Fruit fly (Drosophila melanogaster) Kc167 (cell line): ENCODE results near the gene dy.

Experiments used
- Myc ChIP-seq: fragments of >200 bp; optimal IDR thresholded peaks from 2 replicates; lab custom pipeline; 2017; ENCODE audit warnings: missing external identifiers
- Sin3A ChIP-seq: fragments of >200 bp; optimal IDR thresholded peaks from 2 replicates; lab custom pipeline; 2018; ENCODE audit warnings: missing external identifiers
- insv ChIP-seq: fragments of >200 bp; optimal IDR thresholded peaks from 3 replicates; lab custom pipeline; 2018; ENCODE audit warnings: missing external identifiers
- psq ChIP-seq: fragments of >200 bp; optimal IDR thresholded peaks from 2 replicates; lab custom pipeline; 2017; ENCODE audit warnings: missing external identifiers
- ttk ChIP-seq: sonication (Bioruptor generic); optimal IDR thresholded peaks from 2 replicates; lab custom pipeline; 2017; ENCODE audit warnings: missing external identifiers

DNA sequence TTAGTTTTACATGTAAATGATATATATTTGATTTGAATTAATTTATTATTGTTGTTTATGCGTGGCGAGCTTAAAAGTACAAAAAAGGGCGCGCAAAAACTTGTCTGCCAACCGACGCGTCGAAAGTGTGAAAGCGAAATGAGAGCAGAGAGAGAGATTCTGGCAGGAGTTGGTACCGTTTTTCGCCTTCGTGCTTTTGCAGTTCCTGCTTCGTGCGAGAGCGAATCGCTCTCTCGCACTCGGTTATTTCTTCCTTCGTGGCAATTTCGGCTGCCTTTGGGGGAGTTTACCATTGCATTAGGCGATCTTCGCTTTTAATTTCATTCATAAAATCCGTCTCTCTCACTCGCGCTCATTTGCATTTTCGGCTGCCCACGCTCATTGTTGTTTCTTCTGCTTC is 49.6 kb downstream of the dy start, which contains the start of gene inaF-D:
- TF ChIP-seq Myc (lab: Kevin White, UChicago) (no peak), psq (lab: Kevin White, UChicago) (no peak), insv (lab: Kevin White, UChicago) (no peak), ttk (lab: Kevin White, UChicago) (no peak), Sin3A (lab: Kevin White, UChicago) (no peak)
